Fruit fly (Drosophila melanogaster) ovary, adult (tissue): ENCODE measurements around the gene CG7963.

ENCODE experiments used
- CG17801 ChIP-seq: fragments of 200-800 bp; optimal IDR thresholded peaks from 2 replicates; lab custom pipeline; 2019; ENCODE audit warnings: missing biosample characterization, mild to moderate bottlenecking, missing genetic modification characterization, moderate library complexity; ENCODE audit not compliant: partially characterized antibody

The CG7963 gene

dm6 chr3R:8358004-8358403 is 4.6 kb upstream of the CG7963 start:
- no peak for TF ChIP-seq CG17801

DNA sequence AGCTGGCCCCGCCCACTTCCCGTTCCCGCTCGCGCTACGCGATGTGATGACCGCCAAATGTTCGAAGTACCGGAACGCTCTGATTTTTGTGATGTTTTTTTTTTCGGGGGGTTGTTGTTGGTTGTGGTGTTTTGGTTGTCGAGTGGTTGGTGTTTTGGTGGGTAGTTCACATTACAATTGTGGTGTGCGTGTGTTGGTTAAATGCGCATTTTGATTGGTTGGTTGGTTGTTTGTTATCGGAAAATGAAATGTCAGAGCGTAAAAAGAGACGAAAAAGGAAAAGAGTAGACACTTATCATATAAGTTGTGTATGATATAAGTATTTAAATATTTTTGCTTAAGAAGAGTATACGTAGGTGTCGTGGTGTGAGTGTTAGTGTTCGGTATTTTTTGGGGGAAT is 5.9 kb downstream of the CG7963 start:
- no peak for TF ChIP-seq CG17801

DNA sequence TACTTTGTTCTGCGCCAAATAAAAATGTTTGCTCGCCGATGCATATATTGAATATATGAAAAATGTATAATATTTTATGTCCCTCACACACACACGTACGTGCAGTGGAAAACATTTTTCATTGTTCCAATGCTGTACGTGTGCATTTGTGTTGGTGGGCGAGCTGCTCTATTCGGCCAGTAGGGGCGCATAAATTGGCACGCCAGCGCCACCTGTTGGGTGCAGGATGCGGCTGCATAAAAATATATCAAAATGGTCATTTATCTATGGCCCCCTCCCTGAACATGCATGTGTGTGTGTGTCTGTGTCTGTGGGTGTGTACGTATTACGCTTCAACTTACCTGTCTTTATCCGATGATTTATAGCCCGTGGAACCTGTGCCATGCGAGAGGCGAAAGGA is 27.0 kb downstream of the CG7963 start:
- TF ChIP-seq CG17801 = no peak
